Fruit fly (Drosophila melanogaster) whole organism, embryonic: ENCODE results near the gene CG12766.

Experiments used
- Bgb ChIP-seq: fragments of 200-800 bp; sonication (Bioruptor generic); IDR thresholded peaks from 2 replicates; pipeline ENCODE4 v1.3.6; 2022; ENCODE audit warnings: missing biosample characterization, missing genetic modification characterization; ENCODE audit not compliant: partially characterized antibody
- CG10431 ChIP-seq: fragments of 200-800 bp; sonication (Bioruptor generic); optimal IDR thresholded peaks from 3 replicates; lab custom pipeline; 2018; ENCODE audit warnings: missing biosample characterization, mild to moderate bottlenecking, missing genetic modification characterization
- CG10565 ChIP-seq: fragments of 200-800 bp; sonication (Bioruptor generic); optimal IDR thresholded peaks from 3 replicates; lab custom pipeline; 2016; ENCODE audit warnings: missing biosample characterization, mild to moderate bottlenecking, missing genetic modification characterization
- CG10654 ChIP-seq: fragments of 200-800 bp; sonication (Bioruptor generic); optimal IDR thresholded peaks from 2 replicates; lab custom pipeline; 2016; ENCODE audit warnings: missing biosample characterization, missing genetic modification characterization
- CG11398 ChIP-seq: fragments of 200-800 bp; sonication (Bioruptor generic); optimal IDR thresholded peaks from 2 replicates; lab custom pipeline; 2016; ENCODE audit warnings: missing biosample characterization, missing genetic modification characterization
- CG11723 ChIP-seq: fragments of 200-800 bp; sonication (Bioruptor generic); optimal IDR thresholded peaks from 2 replicates; lab custom pipeline; 2017; ENCODE audit warnings: missing biosample characterization, mild to moderate bottlenecking, missing genetic modification characterization
- CG12236 ChIP-seq: fragments of 200-800 bp; sonication (Bioruptor generic); optimal IDR thresholded peaks from 2 replicates; lab custom pipeline; 2016; ENCODE audit warnings: missing biosample characterization, missing genetic modification characterization
- CG1233 ChIP-seq: fragments of 200-800 bp; sonication (Bioruptor generic); optimal IDR thresholded peaks from 4 replicates; lab custom pipeline; 2018; ENCODE audit warnings: missing biosample characterization, mild to moderate bottlenecking, missing genetic modification characterization
- CG15514 ChIP-seq: fragments of 200-800 bp; sonication (Bioruptor generic); optimal IDR thresholded peaks from 3 replicates; lab custom pipeline; 2017; ENCODE audit warnings: missing biosample characterization, missing genetic modification characterization, mild to moderate bottlenecking, moderate library complexity, missing genetic modification reagents
- CG1603 ChIP-seq: fragments of 200-800 bp; sonication (Bioruptor generic); optimal IDR thresholded peaks from 2 replicates; lab custom pipeline; 2019; ENCODE audit warnings: missing biosample characterization, mild to moderate bottlenecking, missing genetic modification characterization, moderate library complexity
- CG17359 ChIP-seq: fragments of 200-800 bp; sonication (Bioruptor generic); optimal IDR thresholded peaks from 3 replicates; lab custom pipeline; 2018; ENCODE audit warnings: missing biosample characterization, mild to moderate bottlenecking, missing genetic modification characterization, moderate library complexity
- CG2116 ChIP-seq: fragments of 200-800 bp; sonication (Bioruptor generic); optimal IDR thresholded peaks from 3 replicates; lab custom pipeline; 2018; ENCODE audit warnings: missing biosample characterization, mild to moderate bottlenecking, missing genetic modification characterization
- CG2202 ChIP-seq: fragments of 200-800 bp; sonication (Bioruptor generic); optimal IDR thresholded peaks from 2 replicates; lab custom pipeline; 2018; ENCODE audit warnings: missing biosample characterization, mild to moderate bottlenecking, missing genetic modification characterization
- CG2875 ChIP-seq: fragments of 200-800 bp; sonication (Bioruptor generic); optimal IDR thresholded peaks from 2 replicates; lab custom pipeline; 2017; ENCODE audit warnings: missing biosample characterization, mild to moderate bottlenecking, missing genetic modification characterization, missing genetic modification reagents
- CG3163 ChIP-seq: fragments of 200-800 bp; sonication (Bioruptor generic); optimal IDR thresholded peaks from 3 replicates; lab custom pipeline; 2016; ENCODE audit warnings: missing biosample characterization, missing genetic modification characterization
- CG32772 ChIP-seq: fragments of 200-800 bp; sonication (Bioruptor generic); IDR thresholded peaks from 2 replicates; pipeline ENCODE4 v1.3.6; 2022; ENCODE audit warnings: missing biosample characterization, missing genetic modification characterization
- CG3407 ChIP-seq: fragments of 200-800 bp; sonication (Bioruptor generic); optimal IDR thresholded peaks from 2 replicates; lab custom pipeline; 2018; ENCODE audit warnings: missing biosample characterization, mild to moderate bottlenecking, missing genetic modification characterization
- CG4360 ChIP-seq: fragments of 200-800 bp; sonication (Bioruptor generic); IDR thresholded peaks from 2 replicates; pipeline ENCODE4 v1.3.6; 2022; ENCODE audit warnings: missing biosample characterization, missing genetic modification characterization
- CG5245 ChIP-seq: fragments of 200-800 bp; sonication (Bioruptor generic); optimal IDR thresholded peaks from 3 replicates; lab custom pipeline; 2016; ENCODE audit warnings: missing biosample characterization, missing genetic modification characterization
- CG7372 ChIP-seq: fragments of 200-800 bp; sonication (Bioruptor generic); IDR thresholded peaks from 2 replicates; pipeline ENCODE4 v1.3.6; 2022; ENCODE audit warnings: missing biosample characterization, missing genetic modification characterization
- CG8359 ChIP-seq: fragments of 200-800 bp; sonication (Bioruptor generic); optimal IDR thresholded peaks from 2 replicates; lab custom pipeline; 2017; ENCODE audit warnings: missing biosample characterization, mild to moderate bottlenecking, missing genetic modification characterization, borderline replicate concordance
- CG8944 ChIP-seq: fragments of 200-800 bp; sonication (Bioruptor generic); optimal IDR thresholded peaks from 3 replicates; lab custom pipeline; 2016; ENCODE audit warnings: missing biosample characterization, missing genetic modification characterization
- CkIIα-i1 ChIP-seq: fragments of 200-800 bp; sonication (Bioruptor generic); IDR thresholded peaks from 2 replicates; pipeline ENCODE4 v1.3.6; 2022; ENCODE audit warnings: missing biosample characterization, missing genetic modification characterization
- D ChIP-seq, 2 experiments: fragments of 200-800 bp in 1 of 2; fragments of >200 bp in 1 of 2; sonication (Bioruptor generic) in 1 of 2; optimal IDR thresholded peaks; 2 replicates in 1 of 2; 3 replicates in 1 of 2; lab custom pipeline; 2017; ENCODE audit warnings: mild to moderate bottlenecking in 1 of 2, missing biosample characterization in 1 of 2, missing genetic modification characterization in 1 of 2, missing genetic modification reagents in 1 of 2
- Eip74EF ChIP-seq, 2 experiments: fragments of 200-800 bp in 1 of 2; fragments of >200 bp in 1 of 2; sonication (Bioruptor generic) in 1 of 2; optimal IDR thresholded peaks; 2 replicates each; lab custom pipeline; 2017 to 2019; ENCODE audit warnings: missing biosample characterization in 2 of 2, missing genetic modification characterization in 2 of 2, mild to moderate bottlenecking in 1 of 2, moderate library complexity in 1 of 2
- Ets65A ChIP-seq: fragments of 200-800 bp; sonication (Bioruptor generic); peaks from one replicate; lab custom pipeline; 2016; ENCODE audit warnings: missing biosample characterization, missing genetic modification characterization
- Gug ChIP-seq: fragments of 200-800 bp; sonication (Bioruptor generic); IDR thresholded peaks from 4 replicates; pipeline ENCODE4 v1.3.6; 2022; ENCODE audit warnings: missing biosample characterization, missing genetic modification characterization
- Lhr ChIP-seq: fragments of 200-800 bp; sonication (Bioruptor generic); optimal IDR thresholded peaks from 3 replicates; lab custom pipeline; 2017; ENCODE audit warnings: mild to moderate bottlenecking, missing biosample characterization, missing genetic modification reagents, missing genetic modification characterization
- Myb ChIP-seq: fragments of 200-800 bp; sonication (Bioruptor generic); optimal IDR thresholded peaks from 2 replicates; lab custom pipeline; 2016; ENCODE audit warnings: missing biosample characterization, missing genetic modification characterization
- Nf-YC ChIP-seq: fragments of 200-800 bp; optimal IDR thresholded peaks from 3 replicates; lab custom pipeline; 2019; ENCODE audit warnings: missing biosample characterization, mild to moderate bottlenecking, missing genetic modification characterization, moderate library complexity
- Trl ChIP-seq, 3 experiments: fragments of >200 bp in 2 of 3; fragments of 200-800 bp in 1 of 3; sonication (Bioruptor generic) in 1 of 3; optimal IDR thresholded peaks; 2 replicates in 1 of 3; 3 replicates in 2 of 3; lab custom pipeline; 2016 to 2017; ENCODE audit warnings: missing biosample characterization in 1 of 3, missing genetic modification characterization in 1 of 3
- cas ChIP-seq: fragments of 200-800 bp; sonication (Bioruptor generic); IDR thresholded peaks from 2 replicates; pipeline ENCODE4 v1.3.6; 2022; ENCODE audit warnings: missing biosample characterization, missing genetic modification characterization
- chm ChIP-seq: fragments of 200-800 bp; sonication (Bioruptor generic); IDR thresholded peaks from 2 replicates; pipeline ENCODE4 v1.3.6; 2022; ENCODE audit warnings: missing biosample characterization, missing genetic modification characterization
- dimm ChIP-seq: fragments of 200-800 bp; sonication (Bioruptor generic); IDR thresholded peaks from 2 replicates; pipeline ENCODE4 v1.3.6; 2022; ENCODE audit warnings: missing biosample characterization, missing genetic modification characterization
- fd96Cb ChIP-seq: fragments of 200-800 bp; sonication (Bioruptor generic); optimal IDR thresholded peaks from 2 replicates; lab custom pipeline; 2018; ENCODE audit warnings: missing biosample characterization, mild to moderate bottlenecking, missing genetic modification characterization, moderate library complexity
- gcm2 ChIP-seq: fragments of 200-800 bp; sonication (Bioruptor generic); optimal IDR thresholded peaks from 2 replicates; lab custom pipeline; 2016; ENCODE audit warnings: missing biosample characterization, missing genetic modification characterization
- hb ChIP-seq: fragments of 200-800 bp; sonication (Bioruptor generic); IDR thresholded peaks from 3 replicates; pipeline ENCODE4 v1.3.6; 2022; ENCODE audit warnings: missing biosample characterization, missing genetic modification characterization; ENCODE audit not compliant: partially characterized antibody
- insv ChIP-seq, 2 experiments: fragments of 200-800 bp; sonication (Bioruptor generic); optimal IDR thresholded peaks; 3 replicates each; lab custom pipeline; 2016 to 2018; ENCODE audit warnings: missing biosample characterization in 2 of 2, missing genetic modification characterization in 2 of 2
- jigr1 ChIP-seq: fragments of 200-800 bp; sonication (Bioruptor generic); IDR thresholded peaks from 3 replicates; pipeline ENCODE4 v1.3.6; 2022; ENCODE audit warnings: missing biosample characterization, missing genetic modification characterization
- lov ChIP-seq, 2 experiments: fragments of 200-800 bp in 1 of 2; fragments of >200 bp in 1 of 2; sonication (Bioruptor generic) in 1 of 2; IDR thresholded peaks in 1 of 2; optimal IDR thresholded peaks in 1 of 2; 2 replicates in 1 of 2; 3 replicates in 1 of 2; pipeline versions ENCODE4 v1.3.6 to Lab custom; 2017 to 2022; ENCODE audit warnings: missing biosample characterization in 1 of 2, missing genetic modification characterization in 1 of 2
- nerfin-1 ChIP-seq: fragments of 200-800 bp; sonication (Bioruptor generic); optimal IDR thresholded peaks from 3 replicates; lab custom pipeline; 2019; ENCODE audit warnings: missing biosample characterization, mild to moderate bottlenecking, missing genetic modification characterization, moderate library complexity
- peb ChIP-seq: fragments of 200-800 bp; sonication (Bioruptor generic); IDR thresholded peaks from 2 replicates; pipeline ENCODE4 v1.3.6; 2022; ENCODE audit warnings: missing biosample characterization, missing genetic modification characterization
- tap ChIP-seq: fragments of 200-800 bp; optimal IDR thresholded peaks from 3 replicates; lab custom pipeline; 2019; ENCODE audit warnings: missing biosample characterization, mild to moderate bottlenecking, missing genetic modification characterization, moderate library complexity
- usp ChIP-seq: fragments of >200 bp; optimal IDR thresholded peaks from 2 replicates; lab custom pipeline; 2017; ENCODE audit warnings: missing biosample characterization, missing genetic modification characterization
- vfl ChIP-seq: fragments of 200-800 bp; sonication (Bioruptor generic); optimal IDR thresholded peaks from 2 replicates; lab custom pipeline; 2016; ENCODE audit warnings: missing biosample characterization, missing genetic modification characterization
- zen ChIP-seq: fragments of 200-800 bp; sonication (Bioruptor generic); optimal IDR thresholded peaks from 3 replicates; lab custom pipeline; 2018; ENCODE audit warnings: missing biosample characterization, mild to moderate bottlenecking, missing genetic modification characterization, moderate library complexity
- zf30C ChIP-seq: fragments of 200-800 bp; sonication (Bioruptor generic); optimal IDR thresholded peaks from 3 replicates; lab custom pipeline; 2018; ENCODE audit warnings: missing biosample characterization, mild to moderate bottlenecking, missing genetic modification characterization

Gene CG12766

DNA sequence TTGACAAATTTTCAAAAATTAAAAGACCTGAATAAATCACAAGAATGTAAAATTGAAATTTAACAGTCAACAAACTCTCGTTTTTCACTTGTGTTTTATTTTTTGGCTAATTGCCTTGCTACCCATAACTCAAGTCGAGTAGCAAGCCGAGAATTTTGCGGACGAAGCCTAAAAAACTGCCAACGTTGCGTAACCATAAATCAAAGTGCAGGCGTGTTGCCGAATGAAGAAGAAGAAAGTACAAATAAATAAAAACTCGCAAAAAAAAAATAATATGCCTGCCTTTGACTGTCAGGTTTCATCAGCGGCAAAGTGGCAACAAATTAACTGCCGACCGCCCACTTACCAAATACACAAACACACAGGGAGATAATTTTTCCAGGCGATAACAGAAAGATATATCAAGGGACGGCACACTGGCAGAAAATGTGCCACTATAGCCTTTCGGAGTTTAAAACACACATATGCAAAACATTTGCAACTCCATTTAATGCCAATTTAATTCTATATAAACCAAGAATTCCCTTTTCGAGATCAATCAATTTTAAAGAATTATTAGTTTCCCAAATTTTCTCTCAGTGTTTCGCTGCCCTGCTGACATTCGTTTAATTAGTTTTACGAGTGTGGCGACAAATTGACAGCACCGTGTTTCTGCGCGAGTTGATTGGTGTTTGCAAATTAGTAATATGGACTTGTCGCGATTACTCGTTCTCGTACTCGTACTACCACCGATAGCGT, 11.6 kb downstream of the CG12766 start (continued):
- TF ChIP-seq CG8944 (GFP tag; lab: Kevin White, UChicago) = peak; percentile 86
- TF ChIP-seq Eip74EF (GFP tag; optimal IDR thresholded peaks at IDR 0.05; lab: Kevin White, UChicago) = peak in 1 of 2 experiments; percentile 37
- TF ChIP-seq Myb = peak; percentile 73
- TF ChIP-seq zf30C = peak; percentile 80
- no peak for TF ChIP-seq Bgb (GFP tag; lab: Robert Waterston, UW)
- TF ChIP-seq CG32772 (GFP tag; lab: Robert Waterston, UW) = peak; percentile 78
- TF ChIP-seq CG10431 = peak; percentile 19
- TF ChIP-seq CG8359 (GFP tag; lab: Kevin White, UChicago) = no peak
- TF ChIP-seq CG3163 = peak; percentile 67
- peak; percentile 35 for TF ChIP-seq CG12236 (GFP tag; lab: Kevin White, UChicago)
- peak; percentile 81 for TF ChIP-seq cas (GFP tag; lab: Robert Waterston, UW)
- TF ChIP-seq nerfin-1 (tag; lab: Kevin White, UChicago) = peak; percentile 62
- peak; percentile 83 for TF ChIP-seq CG15514 (GFP tag; lab: Kevin White, UChicago)
- peak; percentile 73 for TF ChIP-seq CG11723 (GFP tag; lab: Kevin White, UChicago)
- peak; percentile 81 for TF ChIP-seq tap (tag; lab: Kevin White, UChicago)
- no peak for TF ChIP-seq usp (GFP tag; lab: Kevin White, UChicago)
- TF ChIP-seq peb = 0 out of 2 replicates have a peak, but pooled peaks have one; percentile 20
- TF ChIP-seq Nf-YC = peak; percentile 70
- TF ChIP-seq gcm2 (GFP tag; lab: Kevin White, UChicago) = peak; percentile 57
- TF ChIP-seq fd96Cb (tag; lab: Kevin White, UChicago) = peak; percentile 65
- peak; percentile 99 for TF ChIP-seq Ets65A
- peak; percentile 47; the same call in 1 of the 2 replicates for TF ChIP-seq dimm (GFP tag; lab: Robert Waterston, UW)
- TF ChIP-seq CG11398 (GFP tag; lab: Kevin White, UChicago) = peak; percentile 73
- TF ChIP-seq CG3407 (GFP tag; lab: Kevin White, UChicago) = peak; percentile 32
- TF ChIP-seq vfl (GFP tag; lab: Kevin White, UChicago) = peak; percentile 39
- TF ChIP-seq D (optimal IDR thresholded peaks at IDR 0.05; lab: Kevin White, UChicago) = no peak
- TF ChIP-seq D (GFP tag; optimal IDR thresholded peaks at IDR 0.05; lab: Kevin White, UChicago) = peak; percentile 40
- peak; percentile 39 for TF ChIP-seq CG5245 (GFP tag; lab: Kevin White, UChicago)
- no peak for TF ChIP-seq hb (GFP tag; lab: Robert Waterston, UW)
- TF ChIP-seq chm (GFP tag; lab: Robert Waterston, UW) = peak; percentile 81
- TF ChIP-seq CG4360 (GFP tag; lab: Robert Waterston, UW) = no peak
- peak; percentile 84 for TF ChIP-seq CG17359 (tag; lab: Kevin White, UChicago)
- TF ChIP-seq lov (optimal IDR thresholded peaks at IDR 0.05; lab: Kevin White, UChicago) = no peak
- no peak for TF ChIP-seq lov (GFP tag; IDR thresholded peaks at IDR 0.05; lab: Robert Waterston, UW)
- no peak for TF ChIP-seq Trl (optimal IDR thresholded peaks at IDR 0.05; lab: Kevin White, UChicago)
- peak; percentile 81 for TF ChIP-seq Trl (GFP tag; optimal IDR thresholded peaks at IDR 0.05; lab: Kevin White, UChicago)
- peak; percentile 83 for TF ChIP-seq CG1233 (GFP tag; lab: Kevin White, UChicago)
- peak; percentile 83 for TF ChIP-seq CG7372 (GFP tag; lab: Robert Waterston, UW)
- TF ChIP-seq zen (tag; lab: Kevin White, UChicago) = no peak
- no peak for TF ChIP-seq CG10565 (GFP tag; lab: Kevin White, UChicago)
- TF ChIP-seq CG2202 (tag; lab: Kevin White, UChicago) = peak; percentile 5
- peak; percentile 81 for TF ChIP-seq CG1603
- TF ChIP-seq CkIIα-i1 (GFP tag; lab: Robert Waterston, UW) = peak; percentile 79
- TF ChIP-seq Gug (GFP tag; lab: Robert Waterston, UW) = peak; percentile 81
- TF ChIP-seq CG2875 = peak; percentile 25
- TF ChIP-seq Lhr (GFP tag; lab: Kevin White, UChicago) = no peak
- peak; percentile 52 for TF ChIP-seq CG10654 (GFP tag; lab: Kevin White, UChicago)
- TF ChIP-seq CG2116 = peak; percentile 45
- TF ChIP-seq jigr1 (GFP tag; lab: Robert Waterston, UW) = 0 out of 3 replicates have a peak, but pooled peaks have one; percentile 23
- peak in 1 of 2 experiments; percentile 29 for TF ChIP-seq insv (GFP tag; optimal IDR thresholded peaks at IDR 0.05; lab: Kevin White, UChicago)
